Worm (Caenorhabditis elegans) whole organism, young adult: ENCODE measurements around the gene sre-46.

Experiments used
- B0261.1 ChIP-seq: sonication (generic microtip); optimal IDR thresholded peaks from 2 replicates; lab custom pipeline; 2016; ENCODE audit warnings: mild to moderate bottlenecking, missing genetic modification characterization, moderate library complexity, missing compliant biosample characterization
- B0336.3 ChIP-seq: fragments of 200-800 bp; sonication (Bioruptor generic); IDR thresholded peaks from 2 replicates; pipeline ENCODE4 v1.3.6; 2022; ENCODE audit warnings: missing genetic modification characterization, missing compliant biosample characterization
- D2030.7 ChIP-seq: fragments of 200-800 bp; sonication (Bioruptor generic); IDR thresholded peaks from 2 replicates; pipeline ENCODE4 v1.3.6; 2022; ENCODE audit warnings: missing genetic modification reagents, missing genetic modification characterization, missing compliant biosample characterization
- F33H1.4 ChIP-seq: fragments of 200-800 bp; sonication (Bioruptor generic); IDR thresholded peaks from 2 replicates; pipeline ENCODE4 v1.3.6; 2022; ENCODE audit warnings: missing genetic modification reagents, missing genetic modification characterization, missing compliant biosample characterization
- F52B5.7 ChIP-seq: sonication (generic microtip); optimal IDR thresholded peaks from 2 replicates; lab custom pipeline; 2016; ENCODE audit warnings: mild to moderate bottlenecking, missing genetic modification characterization, missing compliant biosample characterization
- F55B11.4 ChIP-seq: sonication (generic microtip); optimal IDR thresholded peaks from 2 replicates; lab custom pipeline; 2016; ENCODE audit warnings: missing compliant biosample characterization, missing genetic modification characterization, borderline replicate concordance; ENCODE audit not compliant: insufficient read depth
- F57C9.4 ChIP-seq: sonication (generic microtip); optimal IDR thresholded peaks from 2 replicates; lab custom pipeline; 2017; ENCODE audit warnings: mild to moderate bottlenecking, missing genetic modification characterization, missing compliant biosample characterization
- akir-1 ChIP-seq: fragments of 200-800 bp; sonication (Bioruptor generic); optimal IDR thresholded peaks from 2 replicates; lab custom pipeline; 2018; ENCODE audit warnings: mild to moderate bottlenecking, missing genetic modification characterization, moderate library complexity, missing compliant biosample characterization
- aptf-2 ChIP-seq: fragments of 200-800 bp; sonication (Bioruptor generic); conservative IDR thresholded peaks from 2 replicates; pipeline ENCODE4 v1.3.6; 2022; ENCODE audit warnings: missing genetic modification reagents, missing genetic modification characterization, missing compliant biosample characterization
- atf-7 ChIP-seq: sonication (generic microtip); optimal IDR thresholded peaks from 2 replicates; lab custom pipeline; 2017; ENCODE audit warnings: mild to moderate bottlenecking, missing genetic modification characterization, missing compliant biosample characterization
- athp-1 ChIP-seq: sonication (generic microtip); optimal IDR thresholded peaks from 2 replicates; lab custom pipeline; 2017; ENCODE audit warnings: mild to moderate bottlenecking, missing genetic modification characterization, missing compliant biosample characterization
- attf-6 ChIP-seq: fragments of 200-800 bp; sonication (Bioruptor generic); IDR thresholded peaks from 2 replicates; pipeline ENCODE4 v1.3.6; 2022; ENCODE audit warnings: missing genetic modification reagents, missing genetic modification characterization, missing compliant biosample characterization
- cebp-1 ChIP-seq, 2 experiments: fragments of 200-800 bp in 1 of 2; sonication (Bioruptor generic) in 1 of 2; sonication (generic microtip) in 1 of 2; IDR thresholded peaks in 1 of 2; optimal IDR thresholded peaks in 1 of 2; 2 replicates each; pipeline versions ENCODE4 v1.3.6 to Lab custom; 2017 to 2022; ENCODE audit warnings: missing compliant biosample characterization in 2 of 2, missing genetic modification characterization in 2 of 2, mild to moderate bottlenecking in 1 of 2, missing genetic modification reagents in 1 of 2, moderate library complexity in 1 of 2
- ceh-100 ChIP-seq: fragments of 200-800 bp; sonication (Bioruptor generic); IDR thresholded peaks from 2 replicates; pipeline ENCODE4 v1.3.6; 2022; ENCODE audit warnings: missing genetic modification reagents, missing genetic modification characterization, missing compliant biosample characterization
- ceh-58 ChIP-seq: fragments of 200-800 bp; sonication (Bioruptor generic); IDR thresholded peaks from 2 replicates; pipeline ENCODE4 v1.3.6; 2022; ENCODE audit warnings: missing genetic modification characterization, missing compliant biosample characterization
- chd-7 ChIP-seq: sonication (generic microtip); optimal IDR thresholded peaks from 2 replicates; lab custom pipeline; 2016; ENCODE audit warnings: mild to moderate bottlenecking, missing genetic modification characterization, moderate library complexity, missing compliant biosample characterization
- egl-18 ChIP-seq: fragments of 200-800 bp; sonication (Bioruptor generic); IDR thresholded peaks from 2 replicates; pipeline ENCODE4 v1.3.6; 2022; ENCODE audit warnings: missing genetic modification reagents, missing genetic modification characterization, missing compliant biosample characterization
- ekl-4 ChIP-seq: fragments of 200-800 bp; sonication (Bioruptor generic); IDR thresholded peaks from 2 replicates; pipeline ENCODE4 v1.3.6; 2022; ENCODE audit warnings: missing genetic modification reagents, missing genetic modification characterization, missing compliant biosample characterization
- hlh-12 ChIP-seq: sonication (generic microtip); optimal IDR thresholded peaks from 2 replicates; lab custom pipeline; 2016; ENCODE audit warnings: missing genetic modification characterization, missing compliant biosample characterization
- hlh-26 ChIP-seq: fragments of 200-800 bp; sonication (Bioruptor generic); conservative IDR thresholded peaks from 2 replicates; pipeline ENCODE4 v1.3.6; 2022; ENCODE audit warnings: missing genetic modification reagents, missing genetic modification characterization, missing compliant biosample characterization
- hmg-1.2 ChIP-seq: fragments of 200-800 bp; sonication (Bioruptor generic); IDR thresholded peaks from 2 replicates; pipeline ENCODE4 v1.3.6; 2022; ENCODE audit warnings: missing genetic modification reagents, missing genetic modification characterization, missing compliant biosample characterization
- hmg-20 ChIP-seq: fragments of 200-800 bp; sonication (Bioruptor generic); IDR thresholded peaks from 2 replicates; pipeline ENCODE4 v1.3.6; 2022; ENCODE audit warnings: missing genetic modification reagents, missing genetic modification characterization, missing compliant biosample characterization
- hsf-1 ChIP-seq: fragments of 200-800 bp; sonication (Bioruptor generic); IDR thresholded peaks from 2 replicates; pipeline ENCODE4 v1.3.6; 2022; ENCODE audit warnings: missing genetic modification reagents, missing genetic modification characterization, missing compliant biosample characterization
- lin-26 ChIP-seq: fragments of 200-800 bp; sonication (Bioruptor generic); IDR thresholded peaks from 2 replicates; pipeline ENCODE4 v1.3.6; 2022; ENCODE audit warnings: missing genetic modification reagents, missing genetic modification characterization, missing compliant biosample characterization
- lin-35 ChIP-seq, 3 experiments: fragments of 150-350 bp in 2 of 3; sonication (generic microtip) in 1 of 3; optimal IDR thresholded peaks; 2 replicates each; lab custom pipeline; 2014 to 2018; ENCODE audit warnings: missing biosample characterization in 3 of 3, missing genetic modification characterization in 3 of 3, missing genetic modification reagents in 3 of 3
- lin-54 ChIP-seq: fragments of 200-800 bp; sonication (Bioruptor generic); optimal IDR thresholded peaks from 2 replicates; lab custom pipeline; 2018; ENCODE audit warnings: mild to moderate bottlenecking, missing genetic modification characterization, missing compliant biosample characterization
- madf-6 ChIP-seq: fragments of 200-800 bp; sonication (Bioruptor generic); IDR thresholded peaks from 2 replicates; pipeline ENCODE4 v1.3.6; 2022; ENCODE audit warnings: missing genetic modification reagents, missing genetic modification characterization, missing compliant biosample characterization
- madf-8 ChIP-seq: fragments of 200-800 bp; sonication (Bioruptor generic); conservative IDR thresholded peaks from 2 replicates; pipeline ENCODE4 v1.3.6; 2022; ENCODE audit warnings: missing genetic modification reagents, missing genetic modification characterization, missing compliant biosample characterization
- mxl-1 ChIP-seq: sonication (generic microtip); optimal IDR thresholded peaks from 2 replicates; lab custom pipeline; 2016; ENCODE audit warnings: missing genetic modification characterization, missing compliant biosample characterization
- nfya-1 ChIP-seq: sonication (generic microtip); optimal IDR thresholded peaks from 2 replicates; lab custom pipeline; 2017; ENCODE audit warnings: antibody characterized with exemption, missing compliant biosample characterization, missing genetic modification characterization, borderline replicate concordance; ENCODE audit not compliant: insufficient read depth
- nhr-27 ChIP-seq: fragments of 200-800 bp; sonication (Bioruptor generic); optimal IDR thresholded peaks from 2 replicates; lab custom pipeline; 2018; ENCODE audit warnings: mild to moderate bottlenecking, missing genetic modification characterization, moderate library complexity, missing compliant biosample characterization
- nhr-80 ChIP-seq: sonication (generic microtip); optimal IDR thresholded peaks from 2 replicates; lab custom pipeline; 2016; ENCODE audit warnings: missing genetic modification characterization, missing compliant biosample characterization
- nhr-90 ChIP-seq: sonication (generic microtip); optimal IDR thresholded peaks from 2 replicates; lab custom pipeline; 2016; ENCODE audit warnings: missing genotype, mild to moderate bottlenecking, missing genetic modification characterization, missing compliant biosample characterization
- pbrm-1 ChIP-seq: fragments of 200-800 bp; sonication (Bioruptor generic); IDR thresholded peaks from 2 replicates; pipeline ENCODE4 v1.3.6; 2022; ENCODE audit warnings: missing genetic modification reagents, missing genetic modification characterization, missing compliant biosample characterization
- rcor-1 ChIP-seq: fragments of 200-800 bp; sonication (Bioruptor generic); IDR thresholded peaks from 2 replicates; pipeline ENCODE4 v1.3.6; 2022; ENCODE audit warnings: missing genetic modification reagents, missing genetic modification characterization, missing compliant biosample characterization
- rpc-1 ChIP-seq, 2 experiments: fragments of 150-350 bp in 1 of 2; sonication (generic microtip) in 1 of 2; optimal IDR thresholded peaks; 2 replicates each; lab custom pipeline; 2014 to 2018; ENCODE audit warnings: missing biosample characterization in 1 of 2, missing genetic modification characterization in 1 of 2, missing genetic modification reagents in 1 of 2, missing genotype in 1 of 2
- sea-2 ChIP-seq: fragments of 200-800 bp; sonication (Bioruptor generic); IDR thresholded peaks from 2 replicates; pipeline ENCODE4 v1.3.6; 2022; ENCODE audit warnings: missing genetic modification characterization, missing compliant biosample characterization
- snpc-1.1 ChIP-seq: sonication (generic microtip); optimal IDR thresholded peaks from 2 replicates; lab custom pipeline; 2017; ENCODE audit warnings: missing genetic modification characterization, mild to moderate bottlenecking, missing compliant biosample characterization, antibody characterized with exemption, moderate library complexity, missing genotype, missing genetic modification reagents; ENCODE audit not compliant: insufficient read depth
- snpc-3.4 ChIP-seq: sonication (generic microtip); optimal IDR thresholded peaks from 2 replicates; lab custom pipeline; 2017; ENCODE audit warnings: missing genetic modification characterization, mild to moderate bottlenecking, missing compliant biosample characterization, antibody characterized with exemption, moderate library complexity, missing genotype, missing genetic modification reagents
- snpc-4 ChIP-seq, 5 experiments: fragments of 150-350 bp in 1 of 5; sonication (generic microtip) in 4 of 5; optimal IDR thresholded peaks; 2 replicates each; lab custom pipeline; 2014 to 2018; ENCODE audit warnings: missing genetic modification characterization in 5 of 5, missing biosample characterization in 3 of 5, antibody characterized with exemption in 2 of 5, mild to moderate bottlenecking in 2 of 5, missing compliant biosample characterization in 2 of 5, missing genotype in 2 of 5, moderate library complexity in 2 of 5, missing genetic modification reagents in 1 of 5
- xnd-1 ChIP-seq: sonication (generic microtip); optimal IDR thresholded peaks from 2 replicates; lab custom pipeline; 2016; ENCODE audit warnings: missing genotype, missing genetic modification reagents, missing genetic modification characterization, missing compliant biosample characterization
- ztf-22 ChIP-seq: fragments of 200-800 bp; sonication (Bioruptor generic); optimal IDR thresholded peaks from 2 replicates; lab custom pipeline; 2018; ENCODE audit warnings: mild to moderate bottlenecking, missing genetic modification characterization, moderate library complexity, missing compliant biosample characterization
- ztf-25 ChIP-seq: fragments of 200-800 bp; sonication (Bioruptor generic); IDR thresholded peaks from 2 replicates; pipeline ENCODE4 v1.3.6; 2022; ENCODE audit warnings: missing genetic modification reagents, missing genetic modification characterization, missing compliant biosample characterization
- ztf-6 ChIP-seq: fragments of 200-800 bp; sonication (Bioruptor generic); IDR thresholded peaks from 2 replicates; pipeline ENCODE4 v1.3.6; 2022; ENCODE audit warnings: missing genetic modification reagents, missing genetic modification characterization, missing compliant biosample characterization

Gene sre-46

ce11 chrII:13717393-13718367 is 3.4 kb downstream of the sre-46 start (continued):
- TF ChIP-seq ztf-25 (GFP tag; lab: Robert Waterston, UW) (no peak), hlh-26 (GFP tag; lab: Robert Waterston, UW) (no peak), ceh-100 (GFP tag; lab: Robert Waterston, UW) (no peak), D2030.7 (peak; percentile 74), madf-6 (GFP tag; lab: Robert Waterston, UW) (peak; percentile 86), attf-6 (GFP tag; lab: Robert Waterston, UW) (peak; percentile 86), hsf-1 (GFP tag; lab: Robert Waterston, UW) (peak; percentile 14; the same call in 1 of the 2 replicates), lin-54 (GFP tag; lab: Kevin White, UChicago) (peak; percentile 28), nhr-27 (tag; lab: Kevin White, UChicago) (no peak), F33H1.4 (peak; percentile 48), snpc-3.4 (tag; lab: Kevin White, UChicago) (peak; percentile 37), hlh-12 (tag; lab: Kevin White, UChicago) (no peak), egl-18 (no peak), hmg-20 (no peak), lin-35 (GFP tag; optimal IDR thresholded peaks at IDR 0.05; lab: Kevin White, UChicago) (no peak), ztf-22 (GFP tag; lab: Kevin White, UChicago) (no peak), rcor-1 (GFP tag; lab: Robert Waterston, UW) (no peak; the same call in 1 of the 2 replicates), ekl-4 (GFP tag; lab: Robert Waterston, UW) (0 out of 2 replicates have a peak, but pooled peaks have one; percentile 56), pbrm-1 (GFP tag; lab: Robert Waterston, UW) (0 out of 2 replicates have a peak, but pooled peaks have one; percentile 48), atf-7 (no peak), xnd-1 (tag; lab: Kevin White, UChicago) (peak; percentile 13), sea-2 (no peak), chd-7 (no peak), F57C9.4 (tag; lab: Kevin White, UChicago) (no peak), nhr-90 (tag; lab: Kevin White, UChicago) (no peak), nfya-1 (tag; lab: Kevin White, UChicago) (no peak), B0336.3 (GFP tag; lab: Robert Waterston, UW) (peak; percentile 40; the same call in 1 of the 2 replicates), snpc-1.1 (tag; lab: Kevin White, UChicago) (peak; percentile 84), mxl-1 (tag; lab: Kevin White, UChicago) (no peak), hmg-1.2 (GFP tag; lab: Robert Waterston, UW) (peak; percentile 80), aptf-2 (GFP tag; lab: Robert Waterston, UW) (peak; percentile 80), akir-1 (GFP tag; lab: Kevin White, UChicago) (no peak), athp-1 (tag; lab: Kevin White, UChicago) (no peak), cebp-1 (GFP tag; IDR thresholded peaks at IDR 0.05; lab: Robert Waterston, UW) (no peak), cebp-1 (tag; optimal IDR thresholded peaks at IDR 0.05; lab: Kevin White, UChicago) (no peak), lin-26 (GFP tag; lab: Robert Waterston, UW) (peak; percentile 92), rpc-1 (optimal IDR thresholded peaks at IDR 0.05; lab: Kevin White, UChicago) (no peak), rpc-1 (tag; optimal IDR thresholded peaks at IDR 0.05; lab: Kevin White, UChicago) (no peak), ceh-58 (no peak), F52B5.7 (tag; lab: Kevin White, UChicago) (no peak), F55B11.4 (tag; lab: Kevin White, UChicago) (no peak), snpc-4 (GFP tag; optimal IDR thresholded peaks at IDR 0.05; lab: Kevin White, UChicago) (peak; percentile 63), snpc-4 (tag; optimal IDR thresholded peaks at IDR 0.05; lab: Kevin White, UChicago) (peak in 3 of 4 experiments; percentile 76 to 95 (median 89)), nhr-80 (tag; lab: Kevin White, UChicago) (no peak), madf-8 (GFP tag; lab: Robert Waterston, UW) (peak; percentile 58), ztf-6 (GFP tag; lab: Robert Waterston, UW) (no peak), B0261.1 (no peak)
